Worm (Caenorhabditis elegans): ENCODE data around the gene nep-25.

DNA sequence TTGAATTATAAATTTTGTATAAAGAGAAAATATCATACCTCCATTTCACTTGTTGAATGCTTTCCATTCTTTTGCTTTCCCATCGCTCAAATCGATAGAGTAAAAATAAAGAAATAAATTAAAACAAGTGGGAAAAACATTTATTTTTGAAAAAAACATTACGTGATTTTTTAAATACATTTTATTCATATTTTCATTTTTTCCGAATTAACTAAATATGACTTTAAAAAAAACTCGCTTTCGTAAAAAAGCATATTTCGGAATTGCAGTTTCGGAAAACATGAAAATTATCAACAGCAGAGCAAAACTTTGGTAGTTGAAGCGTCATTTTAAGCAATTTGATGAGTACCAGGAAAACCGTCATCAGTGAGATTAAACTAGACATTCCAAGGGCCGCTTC is 42.5 kb upstream of the nep-25 start, which contains the start of gene K05F1.8:
- TF ChIP-seq ama-1 (optimal IDR thresholded peaks at IDR 0.05) (no peak), hmbx-1 (tag; optimal IDR thresholded peaks at IDR 0.05) (no peak), ets-7 (tag; optimal IDR thresholded peaks at IDR 0.05) (no peak)
